Fruit fly (Drosophila melanogaster) whole organism, embryonic: ENCODE data around the gene Jon99Fii.

Experiments
- Antp ChIP-seq: fragments of 200-800 bp; sonication (Bioruptor generic); optimal IDR thresholded peaks from 3 replicates; lab custom pipeline; 2016; ENCODE audit warnings: missing biosample characterization, missing genetic modification characterization
- CG10209 ChIP-seq: fragments of 200-800 bp; sonication (Bioruptor generic); optimal IDR thresholded peaks from 3 replicates; lab custom pipeline; 2017; ENCODE audit warnings: missing biosample characterization, mild to moderate bottlenecking, missing genetic modification characterization, missing genetic modification reagents
- CG10366 ChIP-seq: fragments of 200-800 bp; sonication (Bioruptor generic); IDR thresholded peaks from 2 replicates; pipeline ENCODE4 v1.3.6; 2022; ENCODE audit warnings: missing biosample characterization, missing genetic modification characterization
- CG10979 ChIP-seq: fragments of 200-800 bp; sonication (Bioruptor generic); optimal IDR thresholded peaks from 2 replicates; lab custom pipeline; 2018; ENCODE audit warnings: missing biosample characterization, mild to moderate bottlenecking, missing genetic modification characterization, moderate library complexity
- CG11093 ChIP-seq: fragments of 200-800 bp; sonication (Bioruptor generic); IDR thresholded peaks from 3 replicates; pipeline ENCODE4 v1.3.6; 2022; ENCODE audit warnings: missing biosample characterization, missing genetic modification characterization
- CG11456 ChIP-seq: fragments of 200-800 bp; sonication (Bioruptor generic); IDR thresholded peaks from 3 replicates; pipeline ENCODE4 v1.3.6; 2022; ENCODE audit warnings: missing biosample characterization, missing genetic modification characterization
- CG13296 ChIP-seq: fragments of 200-800 bp; sonication (Bioruptor generic); optimal IDR thresholded peaks from 3 replicates; lab custom pipeline; 2018; ENCODE audit warnings: missing biosample characterization, mild to moderate bottlenecking, missing genetic modification characterization
- CG17328 ChIP-seq: fragments of 200-800 bp; sonication (Bioruptor generic); IDR thresholded peaks from 2 replicates; pipeline ENCODE4 v1.3.6; 2022; ENCODE audit warnings: missing biosample characterization, missing genetic modification characterization
- CG17361 ChIP-seq: fragments of 200-800 bp; sonication (Bioruptor generic); IDR thresholded peaks from 3 replicates; pipeline ENCODE4 v1.3.6; 2022; ENCODE audit warnings: missing biosample characterization, missing genetic modification characterization
- CG31224 ChIP-seq: fragments of 200-800 bp; sonication (Bioruptor generic); IDR thresholded peaks from 2 replicates; pipeline ENCODE4 v1.3.6; 2022; ENCODE audit warnings: missing biosample characterization, missing genetic modification characterization
- CG34224 ChIP-seq: fragments of 200-800 bp; sonication (Bioruptor generic); IDR thresholded peaks from 3 replicates; pipeline ENCODE4 v1.3.6; 2022; ENCODE audit warnings: missing biosample characterization, missing genetic modification characterization; ENCODE audit not compliant: partially characterized antibody
- CG4328 ChIP-seq: fragments of 200-800 bp; sonication (Bioruptor generic); optimal IDR thresholded peaks from 3 replicates; lab custom pipeline; 2017; ENCODE audit warnings: missing biosample characterization, missing genetic modification reagents, missing genetic modification characterization
- CG6683 ChIP-seq: fragments of 200-800 bp; sonication (Bioruptor generic); optimal IDR thresholded peaks from 2 replicates; lab custom pipeline; 2017; ENCODE audit warnings: missing biosample characterization, mild to moderate bottlenecking, missing genetic modification characterization, missing genetic modification reagents
- CG6854 ChIP-seq: fragments of 200-800 bp; sonication (Bioruptor generic); optimal IDR thresholded peaks from 3 replicates; lab custom pipeline; 2017; ENCODE audit warnings: missing biosample characterization, mild to moderate bottlenecking, missing genetic modification characterization
- CG7556 ChIP-seq: fragments of 200-800 bp; sonication (Bioruptor generic); optimal IDR thresholded peaks from 2 replicates; lab custom pipeline; 2017; ENCODE audit warnings: missing biosample characterization, mild to moderate bottlenecking, missing genetic modification characterization
- CG7839 ChIP-seq: fragments of 200-800 bp; sonication (Bioruptor generic); optimal IDR thresholded peaks from 3 replicates; lab custom pipeline; 2018; ENCODE audit warnings: missing biosample characterization, mild to moderate bottlenecking, missing genetic modification characterization, moderate library complexity
- CG9932 ChIP-seq: fragments of 200-800 bp; sonication (Bioruptor generic); IDR thresholded peaks from 2 replicates; pipeline ENCODE4 v1.3.6; 2022; ENCODE audit warnings: missing biosample characterization, missing genetic modification characterization
- CHES-1-like ChIP-seq: fragments of 200-800 bp; sonication (Bioruptor generic); optimal IDR thresholded peaks from 2 replicates; lab custom pipeline; 2016; ENCODE audit warnings: missing biosample characterization, missing genetic modification characterization
- CoRest ChIP-seq: fragments of 200-800 bp; sonication (Bioruptor generic); optimal IDR thresholded peaks from 3 replicates; lab custom pipeline; 2018; ENCODE audit warnings: missing biosample characterization, mild to moderate bottlenecking, missing genetic modification characterization, moderate library complexity
- D ChIP-seq, 2 experiments: fragments of 200-800 bp in 1 of 2; fragments of >200 bp in 1 of 2; sonication (Bioruptor generic) in 1 of 2; optimal IDR thresholded peaks; 2 replicates in 1 of 2; 3 replicates in 1 of 2; lab custom pipeline; 2017; ENCODE audit warnings: mild to moderate bottlenecking in 1 of 2, missing biosample characterization in 1 of 2, missing genetic modification characterization in 1 of 2, missing genetic modification reagents in 1 of 2
- D19B ChIP-seq: fragments of 200-800 bp; sonication (Bioruptor generic); optimal IDR thresholded peaks from 2 replicates; lab custom pipeline; 2017; ENCODE audit warnings: missing biosample characterization, mild to moderate bottlenecking, missing genetic modification characterization
- Fer1 ChIP-seq: fragments of 200-800 bp; sonication (Bioruptor generic); optimal IDR thresholded peaks from 2 replicates; lab custom pipeline; 2017; ENCODE audit warnings: missing biosample characterization, mild to moderate bottlenecking, missing genetic modification characterization
- HLH54F ChIP-seq: fragments of 200-800 bp; sonication (Bioruptor generic); optimal IDR thresholded peaks from 3 replicates; lab custom pipeline; 2016; ENCODE audit warnings: missing biosample characterization, missing genetic modification characterization
- HmgZ ChIP-seq: fragments of 200-800 bp; sonication (Bioruptor generic); optimal IDR thresholded peaks from 2 replicates; lab custom pipeline; 2018; ENCODE audit warnings: missing biosample characterization, mild to moderate bottlenecking, missing genetic modification characterization
- Kr ChIP-seq: fragments of 200-800 bp; sonication (Bioruptor generic); optimal IDR thresholded peaks from 2 replicates; lab custom pipeline; 2017; ENCODE audit warnings: missing biosample characterization, mild to moderate bottlenecking, missing genetic modification characterization
- NK7.1 ChIP-seq: fragments of 200-800 bp; sonication (Bioruptor generic); optimal IDR thresholded peaks from 3 replicates; lab custom pipeline; 2016; ENCODE audit warnings: missing biosample characterization, missing genetic modification characterization
- Oli ChIP-seq: fragments of 200-800 bp; sonication (Bioruptor generic); optimal IDR thresholded peaks from 2 replicates; lab custom pipeline; 2018; ENCODE audit warnings: missing biosample characterization, mild to moderate bottlenecking, missing genetic modification characterization, moderate library complexity
- Poxn ChIP-seq: fragments of 200-800 bp; sonication (Bioruptor generic); IDR thresholded peaks from 2 replicates; pipeline ENCODE4 v1.3.6; 2022; ENCODE audit warnings: missing biosample characterization, missing genetic modification characterization
- Ptx1 ChIP-seq: fragments of 200-800 bp; sonication (Bioruptor generic); IDR thresholded peaks from 2 replicates; pipeline ENCODE4 v1.3.6; 2022; ENCODE audit warnings: missing biosample characterization, missing genetic modification characterization
- Sin3A ChIP-seq: fragments of >200 bp; optimal IDR thresholded peaks from 2 replicates; lab custom pipeline; 2018
- Xbp1 ChIP-seq: fragments of 200-800 bp; sonication (Bioruptor generic); optimal IDR thresholded peaks from 3 replicates; lab custom pipeline; 2016; ENCODE audit warnings: missing biosample characterization, mild to moderate bottlenecking, missing genetic modification characterization
- al ChIP-seq: fragments of 200-800 bp; sonication (Bioruptor generic); IDR thresholded peaks from 2 replicates; pipeline ENCODE4 v1.3.6; 2022; ENCODE audit warnings: missing biosample characterization, missing genetic modification characterization
- bab2 ChIP-seq: fragments of 200-800 bp; sonication (Bioruptor generic); optimal IDR thresholded peaks from 2 replicates; lab custom pipeline; 2016; ENCODE audit warnings: missing biosample characterization, missing genetic modification characterization
- bsh ChIP-seq, 2 experiments: fragments of 200-800 bp; sonication (Bioruptor generic); optimal IDR thresholded peaks; 2 replicates each; lab custom pipeline; 2017 to 2018; ENCODE audit warnings: mild to moderate bottlenecking in 2 of 2, missing biosample characterization in 2 of 2, missing genetic modification characterization in 2 of 2, moderate library complexity in 1 of 2
- en ChIP-seq: fragments of 200-800 bp; sonication (Bioruptor generic); optimal IDR thresholded peaks from 2 replicates; lab custom pipeline; 2016; ENCODE audit warnings: missing biosample characterization, missing genetic modification characterization
- exex ChIP-seq: fragments of 200-800 bp; sonication (Bioruptor generic); optimal IDR thresholded peaks from 4 replicates; lab custom pipeline; 2018; ENCODE audit warnings: missing biosample characterization, mild to moderate bottlenecking, missing genetic modification characterization, moderate library complexity
- fd96Cb ChIP-seq: fragments of 200-800 bp; sonication (Bioruptor generic); optimal IDR thresholded peaks from 2 replicates; lab custom pipeline; 2018; ENCODE audit warnings: missing biosample characterization, mild to moderate bottlenecking, missing genetic modification characterization, moderate library complexity
- gem ChIP-seq: fragments of 200-800 bp; sonication (Bioruptor generic); optimal IDR thresholded peaks from 2 replicates; lab custom pipeline; 2019; ENCODE audit warnings: missing biosample characterization, mild to moderate bottlenecking, missing genetic modification characterization, moderate library complexity
- lilli ChIP-seq: fragments of 200-800 bp; sonication (Bioruptor generic); optimal IDR thresholded peaks from 3 replicates; lab custom pipeline; 2016; ENCODE audit warnings: missing biosample characterization, missing genetic modification characterization
- lmd ChIP-seq: fragments of 200-800 bp; sonication (Bioruptor generic); IDR thresholded peaks from 2 replicates; pipeline ENCODE4 v1.3.6; 2022; ENCODE audit warnings: missing biosample characterization, missing genetic modification characterization
- lov ChIP-seq, 2 experiments: fragments of 200-800 bp in 1 of 2; fragments of >200 bp in 1 of 2; sonication (Bioruptor generic) in 1 of 2; IDR thresholded peaks in 1 of 2; optimal IDR thresholded peaks in 1 of 2; 2 replicates in 1 of 2; 3 replicates in 1 of 2; pipeline versions ENCODE4 v1.3.6 to Lab custom; 2017 to 2022; ENCODE audit warnings: missing biosample characterization in 1 of 2, missing genetic modification characterization in 1 of 2
- mirr ChIP-seq: fragments of 200-800 bp; sonication (Bioruptor generic); optimal IDR thresholded peaks from 3 replicates; lab custom pipeline; 2018; ENCODE audit warnings: missing biosample characterization, mild to moderate bottlenecking, missing genetic modification characterization
- mld ChIP-seq: fragments of 200-800 bp; sonication (Bioruptor generic); IDR thresholded peaks from 3 replicates; pipeline ENCODE4 v1.3.6; 2022; ENCODE audit warnings: missing biosample characterization, missing genetic modification characterization; ENCODE audit not compliant: partially characterized antibody
- nau ChIP-seq: fragments of 200-800 bp; sonication (Bioruptor generic); optimal IDR thresholded peaks from 3 replicates; lab custom pipeline; 2017; ENCODE audit warnings: missing biosample characterization, mild to moderate bottlenecking, missing genetic modification characterization, missing genetic modification reagents
- oc ChIP-seq: fragments of 200-800 bp; sonication (Bioruptor generic); optimal IDR thresholded peaks from 2 replicates; lab custom pipeline; 2018; ENCODE audit warnings: missing biosample characterization, mild to moderate bottlenecking, missing genetic modification characterization, moderate library complexity
- phol ChIP-seq: fragments of 200-800 bp; sonication (Bioruptor generic); optimal IDR thresholded peaks from 3 replicates; lab custom pipeline; 2018; ENCODE audit warnings: missing biosample characterization, mild to moderate bottlenecking, missing genetic modification characterization, moderate library complexity
- ranshi ChIP-seq: fragments of 200-800 bp; sonication (Bioruptor generic); IDR thresholded peaks from 2 replicates; pipeline ENCODE4 v1.3.6; 2022; ENCODE audit warnings: missing biosample characterization, missing genetic modification characterization
- slbo ChIP-seq: fragments of 200-800 bp; sonication (Bioruptor generic); IDR thresholded peaks from 2 replicates; pipeline ENCODE4 v1.3.6; 2022; ENCODE audit warnings: missing biosample characterization, missing genetic modification characterization
- usp ChIP-seq: fragments of >200 bp; optimal IDR thresholded peaks from 2 replicates; lab custom pipeline; 2017; ENCODE audit warnings: missing biosample characterization, missing genetic modification characterization
- wek ChIP-seq: fragments of 200-800 bp; sonication (Bioruptor generic); optimal IDR thresholded peaks from 3 replicates; lab custom pipeline; 2018; ENCODE audit warnings: missing biosample characterization, mild to moderate bottlenecking, missing genetic modification characterization, moderate library complexity

Jon99Fii gene

DNA sequence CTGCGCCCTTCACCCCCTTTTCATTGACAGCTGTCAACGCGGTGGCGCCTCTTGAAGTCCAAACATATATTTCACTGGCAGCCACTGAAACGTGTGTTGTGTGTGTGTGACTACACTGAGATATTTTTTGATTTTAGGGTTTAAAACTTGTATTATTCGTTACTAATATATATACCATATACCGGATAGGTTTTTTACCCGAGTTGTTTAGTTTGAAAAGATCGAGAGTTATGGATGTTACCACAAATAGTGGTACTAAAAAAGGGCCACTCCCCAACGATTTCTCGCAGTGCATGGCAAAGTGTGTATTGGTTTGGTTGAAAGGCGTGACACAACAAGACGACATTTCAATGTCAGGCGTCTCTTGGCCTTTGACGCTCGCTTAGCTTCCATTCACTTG, 48.7 kb upstream of the Jon99Fii start (continued):
- TF ChIP-seq Xbp1 (GFP tag; lab: Kevin White, UChicago) (peak; percentile 9), mld (GFP tag; lab: Robert Waterston, UW) (no peak), slbo (GFP tag; lab: Robert Waterston, UW) (0 out of 2 replicates have a peak, but pooled peaks have one; percentile 33), Antp (GFP tag; lab: Kevin White, UChicago) (peak; percentile 7), CG11456 (GFP tag; lab: Robert Waterston, UW) (no peak), Oli (tag; lab: Kevin White, UChicago) (peak; percentile 27), lmd (GFP tag; lab: Robert Waterston, UW) (peak; percentile 48; the same call in 1 of the 2 replicates), CG10979 (tag; lab: Kevin White, UChicago) (no peak), ranshi (GFP tag; lab: Robert Waterston, UW) (no peak), bsh (GFP tag; optimal IDR thresholded peaks at IDR 0.05; lab: Kevin White, UChicago) (peak in 1 of 2 experiments; percentile 28), CG10209 (no peak), Poxn (GFP tag; lab: Robert Waterston, UW) (no peak), usp (GFP tag; lab: Kevin White, UChicago) (no peak), Sin3A (lab: Kevin White, UChicago) (no peak), CHES-1-like (no peak), Fer1 (GFP tag; lab: Kevin White, UChicago) (no peak), CG17328 (GFP tag; lab: Robert Waterston, UW) (no peak), Ptx1 (peak; percentile 31; the same call in 1 of the 2 replicates), al (GFP tag; lab: Robert Waterston, UW) (no peak), exex (tag; lab: Kevin White, UChicago) (no peak), CG34224 (GFP tag; lab: Robert Waterston, UW) (no peak), HLH54F (GFP tag; lab: Kevin White, UChicago) (no peak), CoRest (tag; lab: Kevin White, UChicago) (peak; percentile 26), fd96Cb (tag; lab: Kevin White, UChicago) (no peak), CG10366 (GFP tag; lab: Robert Waterston, UW) (peak; percentile 13; the same call in 1 of the 2 replicates), mirr (GFP tag; lab: Kevin White, UChicago) (no peak), CG6683 (no peak), CG9932 (GFP tag; lab: Robert Waterston, UW) (peak; percentile 22; the same call in 1 of the 2 replicates), CG17361 (0 out of 3 replicates have a peak, but pooled peaks have one; percentile 26), D (optimal IDR thresholded peaks at IDR 0.05; lab: Kevin White, UChicago) (no peak), D (GFP tag; optimal IDR thresholded peaks at IDR 0.05; lab: Kevin White, UChicago) (no peak), CG31224 (GFP tag; lab: Robert Waterston, UW) (peak; percentile 22; the same call in 1 of the 2 replicates), NK7.1 (GFP tag; lab: Kevin White, UChicago) (no peak), Kr (GFP tag; lab: Kevin White, UChicago) (no peak), nau (GFP tag; lab: Kevin White, UChicago) (no peak), wek (GFP tag; lab: Kevin White, UChicago) (no peak), lov (optimal IDR thresholded peaks at IDR 0.05; lab: Kevin White, UChicago) (no peak), lov (GFP tag; IDR thresholded peaks at IDR 0.05; lab: Robert Waterston, UW) (no peak), lilli (GFP tag; lab: Kevin White, UChicago) (peak; percentile 11), oc (no peak), D19B (GFP tag; lab: Kevin White, UChicago) (no peak), CG7556 (GFP tag; lab: Kevin White, UChicago) (no peak), CG6854 (GFP tag; lab: Kevin White, UChicago) (no peak), phol (tag; lab: Kevin White, UChicago) (no peak), CG13296 (no peak), HmgZ (tag; lab: Kevin White, UChicago) (no peak), en (no peak), gem (tag; lab: Kevin White, UChicago) (peak; percentile 57), CG7839 (tag; lab: Kevin White, UChicago) (peak; percentile 32), CG11093 (GFP tag; lab: Robert Waterston, UW) (no peak), CG4328 (GFP tag; lab: Kevin White, UChicago) (no peak), bab2 (GFP tag; lab: Kevin White, UChicago) (no peak)
